Worm (Caenorhabditis elegans): ENCODE results near the gene tbck-1.
"Not testable (repeated sequence)": the region's sequence is repeated elsewhere in the genome, so short reads cannot be mapped to it uniquely, and the experiment has no call there.

DNA sequence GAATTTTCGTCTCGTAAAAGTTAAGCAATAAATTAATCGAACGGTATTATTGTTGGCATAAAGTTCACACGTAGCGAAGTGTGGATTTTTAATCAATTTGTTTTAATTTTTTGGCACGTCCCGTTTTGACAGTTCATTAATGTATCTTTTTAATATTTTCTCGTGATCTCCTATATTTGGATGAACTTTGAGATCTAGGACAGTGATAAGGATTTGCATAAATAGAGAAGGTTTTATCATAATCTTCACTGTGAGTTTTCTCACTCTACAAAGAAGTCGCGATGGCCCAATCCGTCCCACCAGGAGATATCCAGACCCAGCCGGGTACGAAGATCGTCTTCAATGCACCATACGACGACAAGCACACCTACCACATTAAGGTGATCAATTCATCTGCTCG, 3.2 kb upstream of the tbck-1 start, which contains the start of the genes C33F10.8 and msp-40:
- not testable (repeated sequence) for TF ChIP-seq dao-5, W03F9.2, him-1 (tag; optimal IDR thresholded peaks at IDR 0.05)
